Fruit fly (Drosophila melanogaster): ENCODE results near the gene CG5151.
A peak's percentile ranks its signal among the peaks of the same experiment; 100 is the strongest.

CG5151 gene

DNA sequence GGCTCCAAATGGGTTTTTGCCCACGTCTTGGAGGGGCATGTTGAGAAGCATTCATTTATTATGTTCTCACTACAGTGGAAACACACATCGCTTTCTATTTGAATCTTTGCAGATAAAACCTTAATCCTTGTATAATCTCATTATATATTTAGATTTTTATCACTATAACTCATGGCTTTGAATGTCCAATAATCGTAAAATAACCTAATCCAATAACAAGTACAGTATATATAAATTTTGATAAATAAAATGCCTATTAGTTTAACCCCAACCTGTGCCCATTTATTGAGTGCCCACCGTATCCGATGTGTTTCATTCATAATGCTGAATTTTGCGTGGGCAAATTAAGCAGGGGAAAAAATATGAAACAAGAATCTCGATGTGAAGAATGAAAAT lies 18.0 kb downstream of the CG5151 start (continued):
- 0 out of 3 replicates have a peak, but pooled peaks have one; percentile 18 for TF ChIP-seq CG17361 (GFP tag; IDR thresholded peaks at IDR 0.05)
- no peak for TF ChIP-seq Hey (tag; optimal IDR thresholded peaks at IDR 0.05)
- TF ChIP-seq CG42726 (GFP tag; IDR thresholded peaks at IDR 0.05; ENCODE audit: partially characterized antibody) = no peak
- TF ChIP-seq HLH3B (GFP tag; IDR thresholded peaks at IDR 0.05) = 0 out of 2 replicates have a peak, but pooled peaks have one; percentile 11
- peak; percentile 71 for TF ChIP-seq CG2120 (GFP tag; optimal IDR thresholded peaks at IDR 0.05)
- TF ChIP-seq gro (GFP tag; optimal IDR thresholded peaks at IDR 0.05) = no peak
- no peak for TF ChIP-seq CG16813 (GFP tag; IDR thresholded peaks at IDR 0.05; ENCODE audit: partially characterized antibody)
- peak; percentile 37 for TF ChIP-seq caup (GFP tag; optimal IDR thresholded peaks at IDR 0.05; ENCODE audit: severe bottlenecking)
- peak; percentile 62 for TF ChIP-seq CG15269 (tag; optimal IDR thresholded peaks at IDR 0.05)
- peak; percentile 79 for TF ChIP-seq row (GFP tag; IDR thresholded peaks at IDR 0.05)
- TF ChIP-seq MTF-1 (GFP tag; optimal IDR thresholded peaks at IDR 0.05; ENCODE audit: borderline replicate concordance) = no peak
- TF ChIP-seq CG2712 (tag; optimal IDR thresholded peaks at IDR 0.05) = peak; percentile 43
- TF ChIP-seq ssp (GFP tag; IDR thresholded peaks at IDR 0.05) = no peak
- no peak for TF ChIP-seq vvl (GFP tag; IDR thresholded peaks at IDR 0.05)
- no peak for TF ChIP-seq pnt (GFP tag; optimal IDR thresholded peaks at IDR 0.05)
- TF ChIP-seq CG14050 (GFP tag; IDR thresholded peaks at IDR 0.05) = no peak
- TF ChIP-seq CG16815 (GFP tag; optimal IDR thresholded peaks at IDR 0.05) = no peak
- peak; percentile 33 for TF ChIP-seq CG6765 (GFP tag; optimal IDR thresholded peaks at IDR 0.05)
- no peak for TF ChIP-seq pb (GFP tag; optimal IDR thresholded peaks at IDR 0.05)
- peak in 1 of 3 experiments; percentile 12 for TF ChIP-seq lola (GFP tag; optimal IDR thresholded peaks at IDR 0.05)
- no peak for TF ChIP-seq HLH4C (GFP tag; IDR thresholded peaks at IDR 0.05; ENCODE audit: partially characterized antibody)
- TF ChIP-seq cwo (GFP tag; optimal IDR thresholded peaks at IDR 0.05) = peak; percentile 16
- no peak for TF ChIP-seq schlank (tag; optimal IDR thresholded peaks at IDR 0.05)
- TF ChIP-seq CG17359 (tag; optimal IDR thresholded peaks at IDR 0.05) = peak; percentile 18
- no peak for TF ChIP-seq CG12744 (GFP tag; optimal IDR thresholded peaks at IDR 0.05)
- TF ChIP-seq CG34376 (GFP tag; optimal IDR thresholded peaks at IDR 0.05) = peak; percentile 16
- peak in 1 of 2 experiments; percentile 19 for TF ChIP-seq Pdp1 (GFP tag; optimal IDR thresholded peaks at IDR 0.05)
- TF ChIP-seq exex (tag; optimal IDR thresholded peaks at IDR 0.05) = no peak
- no peak for TF ChIP-seq ems (GFP tag; optimal IDR thresholded peaks at IDR 0.05)
- no peak for TF ChIP-seq CG2875 (GFP tag; optimal IDR thresholded peaks at IDR 0.05)
- TF ChIP-seq CG7372 (GFP tag; IDR thresholded peaks at IDR 0.05) = 0 out of 2 replicates have a peak, but pooled peaks have one; percentile 25
- peak; percentile 37; the same call in 1 of the 3 replicates for TF ChIP-seq sr (GFP tag; IDR thresholded peaks at IDR 0.05)
- TF ChIP-seq Deaf1 (tag; optimal IDR thresholded peaks at IDR 0.05) = peak; percentile 1
- peak; percentile 12 for TF ChIP-seq D19B (GFP tag; optimal IDR thresholded peaks at IDR 0.05)
- no peak for TF ChIP-seq CG8478 (optimal IDR thresholded peaks at IDR 0.05)
- no peak for TF ChIP-seq pan (optimal IDR thresholded peaks at IDR 0.05)
- TF ChIP-seq pan (GFP tag; optimal IDR thresholded peaks at IDR 0.05 in 1 of 2, IDR thresholded peaks at IDR 0.05 in 1 of 2) = peak in 1 of 2 experiments; percentile 51
- TF ChIP-seq CG7357 (GFP tag; IDR thresholded peaks at IDR 0.05) = 0 out of 3 replicates have a peak, but pooled peaks have one; percentile 17
- no peak for TF ChIP-seq Blimp-1 (GFP tag; optimal IDR thresholded peaks at IDR 0.05)
- peak; percentile 63; the same call in 1 of the 2 replicates for TF ChIP-seq Ptx1 (GFP tag; IDR thresholded peaks at IDR 0.05)
- TF ChIP-seq CG10147 (GFP tag; optimal IDR thresholded peaks at IDR 0.05) = no peak
- no peak for TF ChIP-seq Dip2 (GFP tag; IDR thresholded peaks at IDR 0.05)
- peak; percentile 69 for TF ChIP-seq CG32532 (GFP tag; IDR thresholded peaks at IDR 0.05)
- no peak for TF ChIP-seq CG17186 (GFP tag; optimal IDR thresholded peaks at IDR 0.05)
- peak; percentile 50 for TF ChIP-seq CG9727 (GFP tag; optimal IDR thresholded peaks at IDR 0.05)
- peak; percentile 49 for TF ChIP-seq CG12155 (GFP tag; optimal IDR thresholded peaks at IDR 0.05)
- TF ChIP-seq klu (GFP tag; IDR thresholded peaks at IDR 0.05) = 0 out of 2 replicates have a peak, but pooled peaks have one; percentile 31
- no peak for TF ChIP-seq CG12236 (GFP tag; optimal IDR thresholded peaks at IDR 0.05)
- TF ChIP-seq CG16863 (GFP tag; optimal IDR thresholded peaks at IDR 0.05) = no peak
- no peak for TF ChIP-seq CG1603 (tag; optimal IDR thresholded peaks at IDR 0.05)
